Worm (Caenorhabditis elegans) whole organism, L4/young adult: Measurements from ENCODE around the gene M02D8.3.

Experiments
- W03F9.2 ChIP-seq: fragments of 150-350 bp; optimal IDR thresholded peaks from 2 replicates; lab custom pipeline; 2014; ENCODE audit warnings: missing biosample characterization, missing genetic modification characterization
- him-1 ChIP-seq: sonication (generic microtip); optimal IDR thresholded peaks from 2 replicates; lab custom pipeline; 2016; ENCODE audit warnings: missing genotype, missing genetic modification reagents, missing genetic modification characterization, missing compliant biosample characterization

DNA sequence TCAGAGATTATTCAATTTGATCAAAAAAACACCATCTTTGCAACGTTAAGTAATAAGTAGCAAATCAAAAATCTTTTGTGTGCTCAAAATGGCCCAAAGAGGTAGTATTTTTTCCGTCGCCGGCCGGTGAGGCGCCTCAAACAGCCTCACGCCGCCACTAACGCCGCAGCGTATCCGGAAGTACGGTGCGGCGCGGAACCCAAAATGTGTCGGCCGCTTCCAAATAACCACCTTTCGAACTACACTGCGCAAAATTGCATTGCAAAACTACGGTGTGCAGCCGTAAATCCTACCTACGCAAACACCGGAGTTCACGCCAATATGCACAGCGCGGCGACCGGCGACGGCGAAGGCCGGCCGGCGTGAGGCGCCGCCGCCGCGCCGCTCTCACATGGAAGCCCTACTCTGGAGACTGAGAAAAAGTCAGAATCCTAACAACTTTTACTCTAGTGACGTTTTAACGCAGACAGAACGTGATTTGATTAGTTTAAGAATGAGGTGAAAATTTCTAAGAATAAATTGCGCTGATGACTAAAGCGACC, 4.9 kb upstream of the M02D8.3 start:
- TF ChIP-seq W03F9.2 (no peak), him-1 (tag; lab: Kevin White, UChicago) (no peak)
